Worm (Caenorhabditis elegans) whole organism, late embryonic: ENCODE data around the gene ZC487.1.

Experiments used
- K02D7.2 ChIP-seq: sonication (generic microtip); optimal IDR thresholded peaks from 2 replicates; lab custom pipeline; 2017; ENCODE audit warnings: mild to moderate bottlenecking, missing genetic modification characterization, missing compliant biosample characterization
- K09A11.1 ChIP-seq: sonication (generic microtip); optimal IDR thresholded peaks from 2 replicates; lab custom pipeline; 2017; ENCODE audit warnings: antibody characterized with exemption, mild to moderate bottlenecking, missing genetic modification characterization, missing compliant biosample characterization; ENCODE audit not compliant: insufficient read depth
- ceh-45 ChIP-seq: fragments of 200-800 bp; sonication (Bioruptor generic); IDR thresholded peaks from 2 replicates; pipeline ENCODE4 v1.3.6; 2022; ENCODE audit warnings: missing genetic modification reagents, missing genetic modification characterization, missing compliant biosample characterization
- dve-1 ChIP-seq: sonication (generic microtip); optimal IDR thresholded peaks from 2 replicates; lab custom pipeline; 2017; ENCODE audit warnings: antibody characterized with exemption, mild to moderate bottlenecking, missing genetic modification characterization, missing compliant biosample characterization
- fkh-6 ChIP-seq: sonication (generic microtip); optimal IDR thresholded peaks from 2 replicates; lab custom pipeline; 2016; ENCODE audit warnings: missing genetic modification characterization, missing compliant biosample characterization
- madf-2 ChIP-seq: sonication (generic microtip); optimal IDR thresholded peaks from 2 replicates; lab custom pipeline; 2017; ENCODE audit warnings: missing genetic modification characterization, missing compliant biosample characterization
- nfya-1 ChIP-seq: sonication (generic microtip); optimal IDR thresholded peaks from 2 replicates; lab custom pipeline; 2017; ENCODE audit warnings: missing genetic modification characterization, mild to moderate bottlenecking, missing compliant biosample characterization, antibody characterized with exemption, moderate library complexity
- nhr-11 ChIP-seq: fragments of 150-350 bp; optimal IDR thresholded peaks from 2 replicates; lab custom pipeline; 2014; ENCODE audit warnings: missing biosample characterization, missing genetic modification characterization
- odd-2 ChIP-seq: sonication (generic microtip); optimal IDR thresholded peaks from 2 replicates; lab custom pipeline; 2017; ENCODE audit warnings: antibody characterized with exemption, mild to moderate bottlenecking, missing genetic modification characterization, missing compliant biosample characterization
- pha-2 ChIP-seq: sonication (generic microtip); optimal IDR thresholded peaks from 2 replicates; lab custom pipeline; 2017; ENCODE audit warnings: mild to moderate bottlenecking, missing genetic modification characterization, missing compliant biosample characterization
- pha-4 ChIP-seq: fragments of 150-350 bp; optimal IDR thresholded peaks from 2 replicates; lab custom pipeline; 2018; ENCODE audit warnings: missing biosample characterization, missing genetic modification reagents, missing genetic modification characterization
- unc-55 ChIP-seq: sonication (generic microtip); optimal IDR thresholded peaks from 2 replicates; lab custom pipeline; 2017; ENCODE audit warnings: missing biosample characterization, missing genetic modification reagents, missing genetic modification characterization
- zip-5 ChIP-seq: sonication (generic microtip); optimal IDR thresholded peaks from 2 replicates; lab custom pipeline; 2016; ENCODE audit warnings: missing genetic modification characterization, missing compliant biosample characterization

- no peak for TF ChIP-seq unc-55
- no peak for TF ChIP-seq zip-5
- TF ChIP-seq ceh-45 (GFP tag; lab: Robert Waterston, UW): no peak
- TF ChIP-seq fkh-6 (tag; lab: Kevin White, UChicago): no peak
- no peak for TF ChIP-seq pha-4 (tag; lab: Kevin White, UChicago)
- TF ChIP-seq dve-1: no peak
- TF ChIP-seq nfya-1: no peak
- no peak for TF ChIP-seq nhr-11 (tag; lab: Kevin White, UChicago)
- TF ChIP-seq K09A11.1 (tag; lab: Kevin White, UChicago): no peak
- no peak for TF ChIP-seq pha-2
- no peak for TF ChIP-seq madf-2 (tag; lab: Kevin White, UChicago)
- TF ChIP-seq odd-2: no peak
- no peak for TF ChIP-seq K02D7.2
Measured at ce11 chrV:6758017-6758416, 30.7 kb downstream of the ZC487.1 start, which contains the start of gene dbl-1.
